Worm (Caenorhabditis elegans): ENCODE measurements around the gene ddx-15.

DNA sequence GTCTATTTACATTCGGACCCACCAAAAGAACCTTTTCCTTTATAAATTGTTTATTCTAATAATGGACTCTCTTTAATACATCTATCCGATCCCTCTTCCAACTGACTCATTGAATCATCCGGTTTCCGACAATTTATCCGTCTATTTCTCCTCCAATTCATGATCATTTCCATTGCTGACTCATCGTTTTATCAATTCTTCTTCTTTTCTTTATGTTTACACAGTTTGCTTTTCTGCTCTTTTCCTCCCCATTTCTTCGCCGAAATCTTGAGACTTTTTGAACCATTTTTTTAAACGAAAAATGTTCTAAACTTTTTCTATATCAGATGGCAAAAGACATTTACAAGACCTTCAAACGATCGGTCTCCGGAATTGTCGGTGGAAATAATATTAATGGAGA is 3.9 kb upstream of the ddx-15 start, which contains the start of gene ced-6:
- no peak for TF ChIP-seq ref-1 (GFP tag; conservative IDR thresholded peaks at IDR 0.05)
- TF ChIP-seq cog-1 (tag; optimal IDR thresholded peaks at IDR 0.05): no peak
- TF ChIP-seq flt-1 (GFP tag; IDR thresholded peaks at IDR 0.05): no peak
